Worm (Caenorhabditis elegans) whole organism, L3 larva: ENCODE results near the gene dgn-2.

ENCODE experiments used
- aly-2 ChIP-seq: fragments of 150-350 bp; optimal IDR thresholded peaks from 2 replicates; lab custom pipeline; 2014; ENCODE audit warnings: missing biosample characterization, missing genetic modification characterization
- ceh-9 ChIP-seq: sonication (generic microtip); optimal IDR thresholded peaks from 2 replicates; lab custom pipeline; 2018; ENCODE audit warnings: missing biosample characterization, missing genetic modification characterization
- daf-12 ChIP-seq: fragments of 150-350 bp; optimal IDR thresholded peaks from 2 replicates; lab custom pipeline; 2014; ENCODE audit warnings: missing biosample characterization, missing genetic modification reagents, missing genetic modification characterization
- elt-3 ChIP-seq, 3 experiments: fragments of 150-350 bp in 1 of 3; sonication (generic microtip) in 2 of 3; optimal IDR thresholded peaks; 2 replicates in 2 of 3; 4 replicates in 1 of 3; lab custom pipeline; 2014 to 2017; ENCODE audit warnings: missing biosample characterization in 3 of 3, missing genetic modification characterization in 3 of 3
- lin-39 ChIP-seq: fragments of 150-350 bp; optimal IDR thresholded peaks from 2 replicates; lab custom pipeline; 2018; ENCODE audit warnings: missing biosample characterization, missing genetic modification reagents, missing genetic modification characterization
- nhr-237 ChIP-seq: fragments of 150-350 bp; optimal IDR thresholded peaks from 2 replicates; lab custom pipeline; 2014; ENCODE audit warnings: missing biosample characterization, missing genetic modification characterization
- nhr-28 ChIP-seq: fragments of 150-350 bp; optimal IDR thresholded peaks from 2 replicates; lab custom pipeline; 2014; ENCODE audit warnings: missing biosample characterization, missing genetic modification characterization
- nhr-67 ChIP-seq: fragments of 150-350 bp; optimal IDR thresholded peaks from 2 replicates; lab custom pipeline; 2014; ENCODE audit warnings: missing biosample characterization, missing genetic modification characterization
- nhr-76 ChIP-seq: fragments of 150-350 bp; sonication (generic microtip); optimal IDR thresholded peaks from 5 replicates; lab custom pipeline; 2014; ENCODE audit warnings: missing biosample characterization, missing genetic modification characterization
- unc-39 ChIP-seq: sonication (generic microtip); optimal IDR thresholded peaks from 4 replicates; lab custom pipeline; 2017; ENCODE audit warnings: missing biosample characterization, missing genetic modification characterization
- zag-1 ChIP-seq: fragments of 150-350 bp; optimal IDR thresholded peaks from 2 replicates; lab custom pipeline; 2014; ENCODE audit warnings: missing biosample characterization, missing genetic modification characterization

DNA sequence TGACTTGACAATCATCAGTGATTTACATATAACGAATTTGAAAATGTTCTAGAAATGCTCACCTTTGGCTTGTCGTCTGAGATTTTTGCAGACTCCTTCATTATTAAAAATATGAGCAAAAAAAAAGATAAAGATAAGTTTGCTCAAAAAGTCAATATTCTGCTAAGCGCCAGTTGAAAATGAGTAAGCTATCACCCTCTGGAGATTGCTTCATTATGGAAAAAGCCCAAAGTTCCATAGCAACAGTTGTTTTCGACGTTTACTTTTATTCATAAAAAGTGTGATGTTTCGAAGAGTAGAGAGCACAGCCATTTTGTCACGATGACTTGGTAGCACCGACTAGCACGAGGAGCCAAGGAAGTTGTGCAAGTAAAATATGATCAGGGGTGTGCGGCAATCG, 9.0 kb downstream of the dgn-2 start, which contains the start of gene F56C3.3:
- TF ChIP-seq aly-2 (tag; lab: Kevin White, UChicago) = no peak
- TF ChIP-seq nhr-237 (tag; lab: Kevin White, UChicago) = no peak
- no peak for TF ChIP-seq ceh-9 (tag; lab: Kevin White, UChicago)
- no peak for TF ChIP-seq nhr-28 (tag; lab: Kevin White, UChicago)
- no peak for TF ChIP-seq lin-39
- no peak for TF ChIP-seq unc-39 (tag; lab: Kevin White, UChicago)
- no peak for TF ChIP-seq zag-1 (tag; lab: Kevin White, UChicago)
- no peak for TF ChIP-seq daf-12
- no peak for TF ChIP-seq nhr-67 (tag; lab: Kevin White, UChicago)
- no peak for TF ChIP-seq elt-3 (tag; optimal IDR thresholded peaks at IDR 0.05; lab: Kevin White, UChicago)
- no peak for TF ChIP-seq nhr-76 (tag; lab: Kevin White, UChicago)
